Worm (Caenorhabditis elegans) whole organism, L3 larva: Measurements from ENCODE around the gene bgnt-1.2.
"Not testable (repeated sequence)": the region's sequence is repeated elsewhere in the genome, so short reads cannot be mapped to it uniquely, and the experiment has no call there.

Experiments
- nhr-237 ChIP-seq: fragments of 150-350 bp; optimal IDR thresholded peaks from 2 replicates; lab custom pipeline; 2014; ENCODE audit warnings: missing biosample characterization, missing genetic modification characterization
- pha-4 ChIP-seq: fragments of 150-350 bp; optimal IDR thresholded peaks from 2 replicates; lab custom pipeline; 2014; ENCODE audit warnings: missing biosample characterization, missing genetic modification reagents, missing genetic modification characterization
- skn-1 ChIP-seq: fragments of 150-350 bp; optimal IDR thresholded peaks from 2 replicates; lab custom pipeline; 2014; ENCODE audit warnings: missing biosample characterization, missing genetic modification characterization

ce11 chrV:2090321-2090720 lies 28.2 kb downstream of the bgnt-1.2 start, which contains the start of gene ztf-28:
- TF ChIP-seq nhr-237, skn-1, pha-4 (tag; lab: Kevin White, UChicago): not testable (repeated sequence)
